Worm (Caenorhabditis elegans) whole organism, L1 larva: ENCODE results near the gene F16H6.3.

Experiments used
- aha-1 ChIP-seq: fragments of 150-350 bp; optimal IDR thresholded peaks from 2 replicates; lab custom pipeline; 2014; ENCODE audit warnings: missing biosample characterization, missing genetic modification characterization
- ama-1 ChIP-seq: fragments of 150-350 bp; optimal IDR thresholded peaks from 2 replicates; lab custom pipeline; 2014
- ceh-63 ChIP-seq: fragments of 200-800 bp; sonication (Bioruptor generic); optimal IDR thresholded peaks from 2 replicates; lab custom pipeline; 2018; ENCODE audit warnings: mild to moderate bottlenecking, missing genetic modification characterization, missing compliant biosample characterization
- ceh-88 ChIP-seq: fragments of 200-800 bp; sonication (Bioruptor generic); IDR thresholded peaks from 2 replicates; pipeline ENCODE4 v1.3.6; 2022; ENCODE audit warnings: missing genetic modification characterization, missing compliant biosample characterization
- ceh-90 ChIP-seq: sonication (generic microtip); optimal IDR thresholded peaks from 2 replicates; lab custom pipeline; 2016; ENCODE audit warnings: missing genetic modification characterization, missing compliant biosample characterization
- ces-1 ChIP-seq: fragments of 150-350 bp; optimal IDR thresholded peaks from 2 replicates; lab custom pipeline; 2014; ENCODE audit warnings: missing biosample characterization, missing genetic modification reagents, missing genetic modification characterization
- efl-1 ChIP-seq, 4 experiments: fragments of 150-350 bp; optimal IDR thresholded peaks in 3 of 4; peaks in 1 of 4; 1 replicate in 1 of 4; 2 replicates in 3 of 4; lab custom pipeline; 2014; ENCODE audit warnings: missing biosample characterization in 2 of 4, missing genetic modification characterization in 2 of 4, missing genetic modification reagents in 2 of 4
- elt-2 ChIP-seq: sonication (generic microtip); optimal IDR thresholded peaks from 2 replicates; lab custom pipeline; 2016; ENCODE audit warnings: missing genetic modification characterization, mild to moderate bottlenecking, inconsistent platforms, missing compliant biosample characterization, missing genetic modification reagents
- elt-3 ChIP-seq, 6 experiments: fragments of 150-350 bp in 1 of 6; sonication (generic microtip); optimal IDR thresholded peaks; 2 replicates each; lab custom pipeline; 2017 to 2018; ENCODE audit warnings: missing biosample characterization in 6 of 6, missing genetic modification characterization in 6 of 6, inconsistent platforms in 1 of 6
- fkh-10 ChIP-seq: sonication (generic microtip); optimal IDR thresholded peaks from 2 replicates; lab custom pipeline; 2017; ENCODE audit warnings: missing biosample characterization, missing genetic modification reagents, missing genetic modification characterization
- fkh-8 ChIP-seq: sonication (generic microtip); optimal IDR thresholded peaks from 2 replicates; lab custom pipeline; 2016; ENCODE audit warnings: mild to moderate bottlenecking, missing genetic modification characterization, missing compliant biosample characterization
- fos-1 ChIP-seq: fragments of 150-350 bp; optimal IDR thresholded peaks from 2 replicates; lab custom pipeline; 2014; ENCODE audit warnings: missing biosample characterization, missing genetic modification characterization
- grh-1 ChIP-seq: fragments of 200-800 bp; sonication (Bioruptor generic); IDR thresholded peaks from 2 replicates; pipeline ENCODE4 v1.3.6; 2022; ENCODE audit warnings: missing genetic modification reagents, missing genetic modification characterization, missing compliant biosample characterization
- hlh-17 ChIP-seq: fragments of 200-800 bp; sonication (Bioruptor generic); optimal IDR thresholded peaks from 2 replicates; lab custom pipeline; 2018; ENCODE audit warnings: missing genetic modification characterization, mild to moderate bottlenecking, missing compliant biosample characterization, moderate library complexity, borderline replicate concordance
- hlh-4 ChIP-seq: sonication (generic microtip); optimal IDR thresholded peaks from 2 replicates; lab custom pipeline; 2016; ENCODE audit warnings: mild to moderate bottlenecking, missing genetic modification characterization, missing compliant biosample characterization
- isw-1 ChIP-seq: fragments of 200-800 bp; sonication (Bioruptor generic); IDR thresholded peaks from 2 replicates; pipeline ENCODE4 v1.3.6; 2022; ENCODE audit warnings: missing genetic modification characterization, missing compliant biosample characterization
- lin-13 ChIP-seq: fragments of 150-350 bp; optimal IDR thresholded peaks from 2 replicates; lab custom pipeline; 2014; ENCODE audit warnings: missing biosample characterization, missing genetic modification reagents, missing genetic modification characterization
- lin-35 ChIP-seq, 2 experiments: fragments of 150-350 bp; optimal IDR thresholded peaks; 2 replicates each; lab custom pipeline; 2014; ENCODE audit warnings: missing biosample characterization in 2 of 2, missing genetic modification characterization in 2 of 2, missing genetic modification reagents in 2 of 2
- mef-2 ChIP-seq: fragments of 150-350 bp; optimal IDR thresholded peaks from 2 replicates; lab custom pipeline; 2014; ENCODE audit warnings: missing biosample characterization, missing genetic modification characterization
- nhr-12 ChIP-seq: sonication (generic microtip); optimal IDR thresholded peaks from 2 replicates; lab custom pipeline; 2017; ENCODE audit warnings: missing biosample characterization, missing genetic modification characterization
- nhr-237 ChIP-seq: fragments of 150-350 bp; optimal IDR thresholded peaks from 2 replicates; lab custom pipeline; 2014; ENCODE audit warnings: missing biosample characterization, missing genetic modification characterization
- nhr-76 ChIP-seq: sonication (generic microtip); optimal IDR thresholded peaks from 2 replicates; lab custom pipeline; 2017; ENCODE audit warnings: missing biosample characterization, missing genetic modification characterization
- nhr-77 ChIP-seq: fragments of 150-350 bp; optimal IDR thresholded peaks from 2 replicates; lab custom pipeline; 2014; ENCODE audit warnings: missing biosample characterization, missing genetic modification characterization
- nhr-84 ChIP-seq: sonication (generic microtip); optimal IDR thresholded peaks from 2 replicates; lab custom pipeline; 2017; ENCODE audit warnings: missing biosample characterization, missing genetic modification characterization
- rnt-1 ChIP-seq: sonication (generic microtip); optimal IDR thresholded peaks from 2 replicates; lab custom pipeline; 2016; ENCODE audit warnings: mild to moderate bottlenecking, missing genetic modification characterization, moderate library complexity, missing compliant biosample characterization
- snpc-4 ChIP-seq: fragments of 150-350 bp; optimal IDR thresholded peaks from 2 replicates; lab custom pipeline; 2014; ENCODE audit warnings: missing biosample characterization, missing genetic modification characterization
- sptf-1 ChIP-seq: fragments of 150-350 bp; optimal IDR thresholded peaks from 2 replicates; lab custom pipeline; 2014; ENCODE audit warnings: missing biosample characterization, missing genetic modification characterization
- sup-37 ChIP-seq: fragments of 200-800 bp; sonication (Bioruptor generic); optimal IDR thresholded peaks from 2 replicates; lab custom pipeline; 2018; ENCODE audit warnings: mild to moderate bottlenecking, missing genetic modification characterization, missing compliant biosample characterization
- swsn-7 ChIP-seq: sonication (generic microtip); optimal IDR thresholded peaks from 2 replicates; lab custom pipeline; 2016; ENCODE audit warnings: missing genetic modification characterization, missing compliant biosample characterization
- tbx-2 ChIP-seq: sonication (generic microtip); optimal IDR thresholded peaks from 2 replicates; lab custom pipeline; 2016; ENCODE audit warnings: missing genetic modification characterization, missing compliant biosample characterization
- tlp-1 ChIP-seq: fragments of 150-350 bp; optimal IDR thresholded peaks from 2 replicates; lab custom pipeline; 2014; ENCODE audit warnings: missing biosample characterization, missing genetic modification characterization
- unc-130 ChIP-seq: fragments of 150-350 bp; optimal IDR thresholded peaks from 2 replicates; lab custom pipeline; 2017; ENCODE audit warnings: missing biosample characterization, missing genetic modification characterization, inconsistent platforms
- unc-30 ChIP-seq: sonication (generic microtip); optimal IDR thresholded peaks from 2 replicates; lab custom pipeline; 2017; ENCODE audit warnings: missing biosample characterization, missing genetic modification characterization
- zag-1 ChIP-seq: fragments of 150-350 bp; optimal IDR thresholded peaks from 2 replicates; lab custom pipeline; 2014; ENCODE audit warnings: missing biosample characterization, missing genetic modification characterization
- ztf-4 ChIP-seq: fragments of 150-350 bp; optimal IDR thresholded peaks from 2 replicates; lab custom pipeline; 2014; ENCODE audit warnings: missing biosample characterization, missing genetic modification characterization

The F16H6.3 gene

DNA sequence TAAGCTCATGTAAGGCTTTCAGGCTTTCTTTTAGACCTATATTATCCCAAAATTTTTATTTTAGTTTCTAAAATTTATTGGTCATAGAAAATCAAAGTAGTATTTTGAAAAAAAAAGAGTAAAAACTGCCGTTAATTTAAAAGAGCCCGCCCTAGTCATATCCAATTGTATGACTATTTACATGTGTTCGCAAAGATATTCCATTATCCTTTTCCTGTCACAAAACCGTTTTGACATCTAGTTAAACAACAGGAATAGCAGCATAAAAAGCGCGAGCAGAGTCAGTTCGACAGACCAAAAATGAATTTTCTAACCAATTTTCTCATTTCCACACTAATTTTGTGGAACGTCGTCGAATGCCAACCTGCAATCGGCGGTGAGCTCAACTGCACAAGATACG is at the start of gene F16H6.3:
Gene F16H6.3 (plus strand): TSS at position 301 of the 400 bp plus-strand sequence.
- TF ChIP-seq nhr-77 (tag; lab: Kevin White, UChicago), result no peak
- TF ChIP-seq snpc-4, result no peak
- TF ChIP-seq fkh-8 (tag; lab: Kevin White, UChicago), result no peak
- no peak for TF ChIP-seq rnt-1 (tag; lab: Kevin White, UChicago)
- no peak for TF ChIP-seq unc-130 (tag; lab: Kevin White, UChicago)
- no peak for TF ChIP-seq ceh-88 (GFP tag; lab: Robert Waterston, UW)
- no peak for TF ChIP-seq isw-1 (GFP tag; lab: Robert Waterston, UW)
- no peak for TF ChIP-seq lin-13 (GFP tag; lab: Kevin White, UChicago)

DNA sequence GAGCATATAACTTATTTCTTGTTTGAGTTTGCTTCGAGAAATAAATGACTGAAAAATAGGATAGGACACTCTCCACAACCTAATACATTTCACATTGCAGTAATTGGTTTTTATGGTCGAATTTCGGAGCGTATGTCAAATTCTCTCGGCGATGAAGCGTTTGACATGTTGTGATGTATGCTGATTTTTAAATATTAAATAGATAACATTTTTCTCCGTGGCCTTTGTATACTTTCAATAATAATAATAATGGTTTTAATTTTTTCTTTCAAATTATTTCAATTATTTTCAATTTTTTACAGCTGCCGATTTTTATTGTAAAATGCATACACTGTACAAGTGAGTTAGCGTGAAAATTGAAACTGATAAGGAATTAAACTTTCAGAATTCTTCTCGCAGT is 49.0 kb upstream of the F16H6.3 start, which contains the start of gene C14A6.3:
Gene C14A6.3 (plus strand): TSS at position 301 of the 400 bp plus-strand sequence.
- TF ChIP-seq unc-130 (tag; lab: Kevin White, UChicago) (no peak), hlh-17 (GFP tag; lab: Kevin White, UChicago) (no peak), ceh-90 (no peak), nhr-77 (tag; lab: Kevin White, UChicago) (no peak), tlp-1 (tag; lab: Kevin White, UChicago) (no peak), grh-1 (no peak), mef-2 (tag; lab: Kevin White, UChicago) (no peak), nhr-84 (tag; lab: Kevin White, UChicago) (no peak), zag-1 (no peak), tbx-2 (no peak)

DNA sequence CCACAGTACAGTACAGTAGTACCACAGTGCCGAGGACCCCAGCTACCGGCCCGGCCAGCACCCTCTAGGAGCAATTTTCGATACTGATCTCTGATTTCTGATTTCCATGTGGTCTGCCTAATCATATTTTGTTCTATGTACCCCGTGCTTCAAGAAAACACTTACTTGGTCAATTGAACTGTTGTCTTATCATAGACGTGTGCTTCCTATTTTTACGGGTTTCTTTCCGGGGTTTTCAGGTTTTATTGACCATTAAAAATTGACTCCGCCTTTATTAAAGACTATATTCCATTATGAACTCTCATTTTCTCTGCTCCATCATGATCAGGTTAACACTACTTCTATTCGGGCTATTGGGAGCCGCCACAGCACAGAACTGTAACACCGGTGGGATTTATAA is 37.4 kb upstream of the F16H6.3 start, which contains the start of gene clec-48:
Gene clec-48 (plus strand): TSS at position 320 of the 400 bp plus-strand sequence.
- TF ChIP-seq efl-1 (optimal IDR thresholded peaks at IDR 0.05; lab: Kevin White, UChicago), result no peak
- peak in 1 of 2 experiments; percentile 57 for TF ChIP-seq efl-1 (GFP tag; optimal IDR thresholded peaks at IDR 0.05 in 1 of 2; lab: Kevin White, UChicago)
- no peak for TF ChIP-seq fkh-10 (GFP tag; lab: Kevin White, UChicago)
- TF ChIP-seq tbx-2, result no peak
- no peak for TF ChIP-seq sptf-1

DNA sequence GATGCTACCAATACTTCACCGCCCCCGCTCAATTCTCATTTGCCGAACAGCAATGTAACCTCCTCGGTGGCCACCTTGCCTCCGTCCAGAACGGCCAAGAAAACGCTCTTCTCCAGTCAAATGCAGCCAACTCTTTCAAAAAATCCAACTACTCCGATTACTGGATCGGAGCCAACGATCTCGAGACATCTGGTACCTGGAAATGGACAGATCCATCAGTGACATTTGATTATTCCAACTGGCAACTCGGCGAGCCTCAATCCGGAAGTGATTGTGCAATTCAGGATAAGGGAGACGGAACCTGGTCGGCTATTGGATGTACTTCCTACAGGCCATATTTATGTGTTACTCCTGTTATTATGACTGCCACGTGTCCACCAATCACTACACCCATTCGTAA is 36.9 kb upstream of the F16H6.3 start:
- TF ChIP-seq unc-130 (tag; lab: Kevin White, UChicago) (no peak), ces-1 (GFP tag; lab: Kevin White, UChicago) (no peak), nhr-76 (tag; lab: Kevin White, UChicago) (no peak), ama-1 (lab: Kevin White, UChicago) (no peak), sup-37 (GFP tag; lab: Kevin White, UChicago) (no peak), fkh-10 (GFP tag; lab: Kevin White, UChicago) (no peak), nhr-77 (tag; lab: Kevin White, UChicago) (no peak), aha-1 (tag; lab: Kevin White, UChicago) (no peak), nhr-237 (tag; lab: Kevin White, UChicago) (no peak), snpc-4 (no peak), zag-1 (no peak), lin-13 (GFP tag; lab: Kevin White, UChicago) (no peak), unc-30 (tag; lab: Kevin White, UChicago) (no peak), swsn-7 (tag; lab: Kevin White, UChicago) (no peak)
- TF ChIP-seq, all 84 proteins: peak for 0

DNA sequence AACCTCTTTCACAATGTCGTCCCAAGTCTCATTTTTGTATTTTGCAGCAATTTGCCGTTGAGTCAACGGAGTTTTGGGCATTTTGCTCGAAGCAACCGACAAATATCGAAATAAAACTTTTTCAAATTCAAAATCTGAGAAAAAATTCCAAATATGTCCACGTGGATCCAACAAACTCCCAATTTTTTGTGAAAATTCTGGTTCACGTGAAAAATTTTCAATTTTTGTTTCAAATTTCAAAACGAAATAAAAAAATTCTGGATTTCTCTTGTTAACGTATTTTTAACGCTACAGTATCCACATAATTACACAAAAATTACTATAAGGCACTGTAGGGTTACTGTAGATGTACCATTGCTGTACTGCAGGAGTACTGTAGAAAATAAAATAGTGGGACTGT is 33.9 kb upstream of the F16H6.3 start, which contains the start of gene C14A6.13:
Gene C14A6.13 (minus strand): TSS at position 101 of the 400 bp plus-strand sequence.
- TF ChIP-seq ceh-63 (GFP tag; lab: Kevin White, UChicago) (no peak), ztf-4 (no peak), nhr-84 (tag; lab: Kevin White, UChicago) (no peak), nhr-12 (tag; lab: Kevin White, UChicago) (no peak), hlh-4 (tag; lab: Kevin White, UChicago) (no peak), elt-2 (no peak), ceh-90 (no peak), lin-35 (GFP tag; optimal IDR thresholded peaks at IDR 0.05; lab: Kevin White, UChicago) (no peak), zag-1 (no peak), elt-3 (tag; optimal IDR thresholded peaks at IDR 0.05; lab: Kevin White, UChicago) (no peak), ces-1 (GFP tag; lab: Kevin White, UChicago) (no peak), fkh-10 (GFP tag; lab: Kevin White, UChicago) (no peak), fos-1 (tag; lab: Kevin White, UChicago) (no peak), tlp-1 (tag; lab: Kevin White, UChicago) (no peak)
